Fruit fly (Drosophila melanogaster) S2 (cell line): Measurements from ENCODE around the gene CG7573.

Experiments
- CG8478 ChIP-seq: fragments of >200 bp; optimal IDR thresholded peaks from 2 replicates; lab custom pipeline; 2018
- CTCF ChIP-seq, 2 experiments: fragments of >200 bp; optimal IDR thresholded peaks; 2 replicates each; lab custom pipeline; 2018

DNA sequence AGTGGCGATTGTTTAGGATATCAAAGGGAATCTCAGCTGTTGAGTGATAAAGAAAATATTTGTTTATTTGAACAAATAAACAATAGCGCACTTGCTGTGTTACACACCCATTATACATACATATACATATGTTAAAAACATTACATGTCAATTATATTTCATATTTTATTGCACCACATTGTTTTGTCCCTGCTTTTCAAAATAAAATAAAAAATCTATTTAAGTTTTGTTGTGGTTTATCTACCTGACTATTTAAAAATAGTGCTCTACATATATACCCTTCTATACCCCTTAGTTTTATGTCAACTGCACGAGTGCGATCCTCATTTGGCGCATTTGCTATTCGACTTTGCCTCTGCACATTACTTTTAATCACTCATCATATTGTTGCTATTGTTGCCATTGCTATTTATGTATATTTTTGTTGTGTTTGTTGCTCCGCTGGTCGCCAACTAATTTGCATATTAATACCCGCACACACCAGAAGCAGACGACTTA is 38.4 kb downstream of the CG7573 start:
- TF ChIP-seq CG8478 (lab: Kevin White, UChicago) (no peak), CTCF (optimal IDR thresholded peaks at IDR 0.05; lab: Kevin White, UChicago) (no peak)
